Worm (Caenorhabditis elegans) whole organism, young adult: Measurements from ENCODE around the gene stdh-4.
"Not testable (repeated sequence)": the region's sequence is repeated elsewhere in the genome, so short reads cannot be mapped to it uniquely, and the experiment has no call there.

Experiments
- F10E7.11 ChIP-seq: sonication (generic microtip); optimal IDR thresholded peaks from 2 replicates; lab custom pipeline; 2017; ENCODE audit warnings: mild to moderate bottlenecking, missing genetic modification characterization, moderate library complexity, missing compliant biosample characterization
- F23B12.7 ChIP-seq: sonication (generic microtip); optimal IDR thresholded peaks from 2 replicates; lab custom pipeline; 2017; ENCODE audit warnings: missing genetic modification characterization, mild to moderate bottlenecking, missing compliant biosample characterization, antibody characterized with exemption, moderate library complexity; ENCODE audit not compliant: insufficient read depth
- F49E8.2 ChIP-seq: sonication (generic microtip); optimal IDR thresholded peaks from 3 replicates; lab custom pipeline; 2017; ENCODE audit warnings: missing genetic modification characterization, mild to moderate bottlenecking, missing compliant biosample characterization, antibody characterized with exemption, moderate library complexity; ENCODE audit not compliant: insufficient read depth
- K11D2.4 ChIP-seq: fragments of 200-800 bp; sonication (Bioruptor generic); IDR thresholded peaks from 2 replicates; pipeline ENCODE4 v1.3.6; 2022; ENCODE audit warnings: missing genetic modification reagents, missing genetic modification characterization, missing compliant biosample characterization
- Y95B8A.8 ChIP-seq: fragments of 200-800 bp; sonication (Bioruptor generic); IDR thresholded peaks from 2 replicates; pipeline ENCODE4 v1.3.6; 2022; ENCODE audit warnings: missing genetic modification reagents, missing genetic modification characterization, missing compliant biosample characterization
- akir-1 ChIP-seq: fragments of 200-800 bp; sonication (Bioruptor generic); optimal IDR thresholded peaks from 2 replicates; lab custom pipeline; 2018; ENCODE audit warnings: mild to moderate bottlenecking, missing genetic modification characterization, moderate library complexity, missing compliant biosample characterization
- ama-1 ChIP-seq, 3 experiments: fragments of 150-350 bp in 1 of 3; sonication (generic microtip) in 2 of 3; optimal IDR thresholded peaks; 2 replicates each; lab custom pipeline; 2014 to 2018; ENCODE audit warnings: missing biosample characterization in 2 of 3, missing genetic modification characterization in 2 of 3, missing genetic modification reagents in 2 of 3
- atf-7 ChIP-seq: sonication (generic microtip); optimal IDR thresholded peaks from 2 replicates; lab custom pipeline; 2017; ENCODE audit warnings: mild to moderate bottlenecking, missing genetic modification characterization, missing compliant biosample characterization
- cebp-1 ChIP-seq, 2 experiments: fragments of 200-800 bp in 1 of 2; sonication (Bioruptor generic) in 1 of 2; sonication (generic microtip) in 1 of 2; IDR thresholded peaks in 1 of 2; optimal IDR thresholded peaks in 1 of 2; 2 replicates each; pipeline versions ENCODE4 v1.3.6 to Lab custom; 2017 to 2022; ENCODE audit warnings: missing compliant biosample characterization in 2 of 2, missing genetic modification characterization in 2 of 2, mild to moderate bottlenecking in 1 of 2, missing genetic modification reagents in 1 of 2, moderate library complexity in 1 of 2
- ceh-27 ChIP-seq: fragments of 200-800 bp; sonication (Bioruptor generic); optimal IDR thresholded peaks from 2 replicates; lab custom pipeline; 2018; ENCODE audit warnings: mild to moderate bottlenecking, missing genetic modification characterization, moderate library complexity, missing compliant biosample characterization
- ceh-79 ChIP-seq: sonication (generic microtip); optimal IDR thresholded peaks from 2 replicates; lab custom pipeline; 2017; ENCODE audit warnings: mild to moderate bottlenecking, missing genetic modification characterization, missing compliant biosample characterization
- ceh-91 ChIP-seq: fragments of 200-800 bp; sonication (Bioruptor generic); IDR thresholded peaks from 2 replicates; pipeline ENCODE4 v1.3.6; 2022; ENCODE audit warnings: missing genetic modification reagents, missing genetic modification characterization, missing compliant biosample characterization
- dox-1 ChIP-seq: fragments of 200-800 bp; sonication (Bioruptor generic); IDR thresholded peaks from 2 replicates; pipeline ENCODE4 v1.3.6; 2022; ENCODE audit warnings: missing genetic modification reagents, missing genetic modification characterization, missing compliant biosample characterization
- efl-1 ChIP-seq: fragments of 150-350 bp; optimal IDR thresholded peaks from 2 replicates; lab custom pipeline; 2014; ENCODE audit warnings: missing biosample characterization, missing genetic modification reagents, missing genetic modification characterization
- egl-18 ChIP-seq: fragments of 200-800 bp; sonication (Bioruptor generic); IDR thresholded peaks from 2 replicates; pipeline ENCODE4 v1.3.6; 2022; ENCODE audit warnings: missing genetic modification reagents, missing genetic modification characterization, missing compliant biosample characterization
- egl-44 ChIP-seq: fragments of 200-800 bp; sonication (Bioruptor generic); IDR thresholded peaks from 2 replicates; pipeline ENCODE4 v1.3.6; 2022; ENCODE audit warnings: missing genetic modification reagents, missing genetic modification characterization, missing compliant biosample characterization
- ets-4 ChIP-seq: fragments of 200-800 bp; sonication (Bioruptor generic); optimal IDR thresholded peaks from 2 replicates; lab custom pipeline; 2018; ENCODE audit warnings: mild to moderate bottlenecking, missing genetic modification characterization, missing compliant biosample characterization
- hmg-1.2 ChIP-seq: fragments of 200-800 bp; sonication (Bioruptor generic); IDR thresholded peaks from 2 replicates; pipeline ENCODE4 v1.3.6; 2022; ENCODE audit warnings: missing genetic modification reagents, missing genetic modification characterization, missing compliant biosample characterization
- hrde-1 ChIP-seq: sonication (generic microtip); optimal IDR thresholded peaks from 2 replicates; lab custom pipeline; 2016; ENCODE audit warnings: missing genetic modification characterization, mild to moderate bottlenecking, missing compliant biosample characterization, moderate library complexity, missing genotype, missing genetic modification reagents, borderline replicate concordance
- lin-54 ChIP-seq: fragments of 200-800 bp; sonication (Bioruptor generic); optimal IDR thresholded peaks from 2 replicates; lab custom pipeline; 2018; ENCODE audit warnings: mild to moderate bottlenecking, missing genetic modification characterization, missing compliant biosample characterization
- lir-1 ChIP-seq: fragments of 200-800 bp; sonication (Bioruptor generic); conservative IDR thresholded peaks from 2 replicates; pipeline ENCODE4 v1.3.6; 2022; ENCODE audit warnings: missing genetic modification reagents, missing genetic modification characterization, missing compliant biosample characterization
- lsy-27 ChIP-seq: sonication (generic microtip); optimal IDR thresholded peaks from 2 replicates; lab custom pipeline; 2017; ENCODE audit warnings: missing genetic modification characterization, mild to moderate bottlenecking, missing compliant biosample characterization, antibody characterized with exemption, missing genotype, borderline replicate concordance; ENCODE audit not compliant: insufficient read depth
- madf-6 ChIP-seq: fragments of 200-800 bp; sonication (Bioruptor generic); IDR thresholded peaks from 2 replicates; pipeline ENCODE4 v1.3.6; 2022; ENCODE audit warnings: missing genetic modification reagents, missing genetic modification characterization, missing compliant biosample characterization
- mel-28 ChIP-seq: sonication (generic microtip); optimal IDR thresholded peaks from 2 replicates; lab custom pipeline; 2016; ENCODE audit warnings: borderline replicate concordance, mild to moderate bottlenecking, missing genetic modification characterization, missing compliant biosample characterization
- nhr-27 ChIP-seq: fragments of 200-800 bp; sonication (Bioruptor generic); optimal IDR thresholded peaks from 2 replicates; lab custom pipeline; 2018; ENCODE audit warnings: mild to moderate bottlenecking, missing genetic modification characterization, moderate library complexity, missing compliant biosample characterization
- nhr-90 ChIP-seq: sonication (generic microtip); optimal IDR thresholded peaks from 2 replicates; lab custom pipeline; 2016; ENCODE audit warnings: missing genotype, mild to moderate bottlenecking, missing genetic modification characterization, missing compliant biosample characterization
- pbrm-1 ChIP-seq: fragments of 200-800 bp; sonication (Bioruptor generic); IDR thresholded peaks from 2 replicates; pipeline ENCODE4 v1.3.6; 2022; ENCODE audit warnings: missing genetic modification reagents, missing genetic modification characterization, missing compliant biosample characterization
- pha-4 ChIP-seq: fragments of 150-350 bp; sonication (generic microtip); optimal IDR thresholded peaks from 2 replicates; lab custom pipeline; 2014; ENCODE audit warnings: missing biosample characterization, missing genetic modification reagents, missing genetic modification characterization
- rcor-1 ChIP-seq: fragments of 200-800 bp; sonication (Bioruptor generic); IDR thresholded peaks from 2 replicates; pipeline ENCODE4 v1.3.6; 2022; ENCODE audit warnings: missing genetic modification reagents, missing genetic modification characterization, missing compliant biosample characterization
- rec-8 ChIP-seq, 2 experiments: sonication (generic microtip); optimal IDR thresholded peaks; 2 replicates each; lab custom pipeline; 2016; ENCODE audit warnings: mild to moderate bottlenecking in 2 of 2, missing genetic modification characterization in 2 of 2, missing genetic modification reagents in 2 of 2, missing genotype in 2 of 2, missing biosample characterization in 1 of 2, missing compliant biosample characterization in 1 of 2, moderate library complexity in 1 of 2
- snpc-4 ChIP-seq, 5 experiments: fragments of 150-350 bp in 1 of 5; sonication (generic microtip) in 4 of 5; optimal IDR thresholded peaks; 2 replicates each; lab custom pipeline; 2014 to 2018; ENCODE audit warnings: missing genetic modification characterization in 5 of 5, missing biosample characterization in 3 of 5, antibody characterized with exemption in 2 of 5, mild to moderate bottlenecking in 2 of 5, missing compliant biosample characterization in 2 of 5, missing genotype in 2 of 5, moderate library complexity in 2 of 5, missing genetic modification reagents in 1 of 5
- somi-1 ChIP-seq: fragments of 200-800 bp; sonication (Bioruptor generic); optimal IDR thresholded peaks from 2 replicates; lab custom pipeline; 2018; ENCODE audit warnings: mild to moderate bottlenecking, missing genetic modification characterization, missing compliant biosample characterization
- sptf-2 ChIP-seq: fragments of 200-800 bp; sonication (Bioruptor generic); optimal IDR thresholded peaks from 2 replicates; lab custom pipeline; 2018; ENCODE audit warnings: mild to moderate bottlenecking, missing genetic modification characterization, missing compliant biosample characterization
- tbp1 ChIP-seq: fragments of 200-800 bp; sonication (Bioruptor generic); optimal IDR thresholded peaks from 2 replicates; lab custom pipeline; 2018; ENCODE audit warnings: mild to moderate bottlenecking, missing genetic modification characterization, missing compliant biosample characterization
- xnd-1 ChIP-seq: sonication (generic microtip); optimal IDR thresholded peaks from 2 replicates; lab custom pipeline; 2016; ENCODE audit warnings: missing genotype, missing genetic modification reagents, missing genetic modification characterization, missing compliant biosample characterization
- zim-3 ChIP-seq: sonication (generic microtip); optimal IDR thresholded peaks from 2 replicates; lab custom pipeline; 2017; ENCODE audit warnings: mild to moderate bottlenecking, missing genetic modification characterization, moderate library complexity, missing compliant biosample characterization
- ztf-18 ChIP-seq: sonication (generic microtip); optimal IDR thresholded peaks from 2 replicates; lab custom pipeline; 2016; ENCODE audit warnings: missing genotype, mild to moderate bottlenecking, missing genetic modification characterization, missing compliant biosample characterization

stdh-4 gene

ce11 chrV:8569841-8570361, 20.8 kb downstream of the stdh-4 start, which contains the start of the genes F25G6.9 and symk-1 (continued):
- no peak for TF ChIP-seq cebp-1 (GFP tag; IDR thresholded peaks at IDR 0.05; lab: Robert Waterston, UW)
- peak; percentile 57 for TF ChIP-seq cebp-1 (tag; optimal IDR thresholded peaks at IDR 0.05; lab: Kevin White, UChicago)
- TF ChIP-seq Y95B8A.8 (GFP tag; lab: Robert Waterston, UW): no peak
- TF ChIP-seq xnd-1 (tag; lab: Kevin White, UChicago): peak; percentile 27
- peak; percentile 26; the same call in 1 of the 2 replicates for TF ChIP-seq hmg-1.2 (GFP tag; lab: Robert Waterston, UW)
- peak; percentile 96 for TF ChIP-seq ztf-18 (tag; lab: Kevin White, UChicago)
- peak; percentile 64 for TF ChIP-seq pbrm-1 (GFP tag; lab: Robert Waterston, UW)
- TF ChIP-seq rcor-1 (GFP tag; lab: Robert Waterston, UW): peak; percentile 60; the same call in 1 of the 2 replicates
- no peak for TF ChIP-seq F10E7.11

ce11 chrV:8574762-8575161, 25.7 kb downstream of the stdh-4 start, which contains the start of gene F25G6.1:
TSS of gene F25G6.1 (plus strand) at chrV:8575062.
- TF ChIP-seq rec-8 (tag; optimal IDR thresholded peaks at IDR 0.05; lab: Kevin White, UChicago); egl-18 (GFP tag; lab: Robert Waterston, UW); snpc-4 (GFP tag; optimal IDR thresholded peaks at IDR 0.05; lab: Kevin White, UChicago); snpc-4 (tag; optimal IDR thresholded peaks at IDR 0.05; lab: Kevin White, UChicago): not testable (repeated sequence)

- TF ChIP-seq dox-1 (GFP tag; lab: Robert Waterston, UW): no peak
- TF ChIP-seq pbrm-1 (GFP tag; lab: Robert Waterston, UW): no peak
- no peak for TF ChIP-seq akir-1 (GFP tag; lab: Kevin White, UChicago)
- no peak for TF ChIP-seq ceh-91 (GFP tag; lab: Robert Waterston, UW)
- TF ChIP-seq egl-18 (GFP tag; lab: Robert Waterston, UW): no peak
- no peak for TF ChIP-seq lir-1 (GFP tag; lab: Robert Waterston, UW)
- no peak for TF ChIP-seq tbp1 (GFP tag; lab: Kevin White, UChicago)
- TF ChIP-seq nhr-27 (tag; lab: Kevin White, UChicago): no peak
- no peak for TF ChIP-seq K11D2.4 (GFP tag; lab: Robert Waterston, UW)
- no peak for TF ChIP-seq efl-1 (GFP tag; lab: Kevin White, UChicago)
- TF ChIP-seq F49E8.2 (tag; lab: Kevin White, UChicago): no peak
- TF ChIP-seq hmg-1.2 (GFP tag; lab: Robert Waterston, UW): no peak
- no peak for TF ChIP-seq hrde-1 (tag; lab: Kevin White, UChicago)
- TF ChIP-seq zim-3 (tag; lab: Kevin White, UChicago): no peak
- TF ChIP-seq pha-4: no peak
- no peak for TF ChIP-seq F23B12.7 (tag; lab: Kevin White, UChicago)
- TF ChIP-seq sptf-2 (GFP tag; lab: Kevin White, UChicago): no peak
- no peak for TF ChIP-seq egl-44 (GFP tag; lab: Robert Waterston, UW)
- TF ChIP-seq ama-1 (optimal IDR thresholded peaks at IDR 0.05; lab: Kevin White, UChicago): no peak
- TF ChIP-seq ama-1 (GFP tag; optimal IDR thresholded peaks at IDR 0.05; lab: Kevin White, UChicago): no peak
- no peak for TF ChIP-seq ets-4 (GFP tag; lab: Kevin White, UChicago)
Observed at ce11 chrV:8580961-8581360, 31.9 kb downstream of the stdh-4 start, which contains the start of gene C10B5.1. TSS of gene C10B5.1 (plus strand) at chrV:8581261.

ce11 chrV:8586472-8586871, 37.4 kb downstream of the stdh-4 start:
- TF ChIP-seq atf-7 (tag; lab: Kevin White, UChicago): no peak
- TF ChIP-seq ceh-79 (tag; lab: Kevin White, UChicago): no peak
- no peak for TF ChIP-seq somi-1
- TF ChIP-seq ceh-27 (GFP tag; lab: Kevin White, UChicago): no peak
- no peak for TF ChIP-seq lsy-27
- TF ChIP-seq mel-28 (tag; lab: Kevin White, UChicago): no peak
- TF ChIP-seq egl-44 (GFP tag; lab: Robert Waterston, UW): no peak
- no peak for TF ChIP-seq lin-54 (GFP tag; lab: Kevin White, UChicago)
- TF ChIP-seq madf-6 (GFP tag; lab: Robert Waterston, UW): no peak
- no peak for TF ChIP-seq nhr-90 (tag; lab: Kevin White, UChicago)
